Fruit fly (Drosophila melanogaster) whole organism: ENCODE results near the gene Kots.

Experiments
- CG8478 ChIP-seq: fragments of >200 bp; optimal IDR thresholded peaks from 2 replicates; lab custom pipeline; 2018; ENCODE audit warnings: inconsistent platforms
- Dll ChIP-seq: fragments of >200 bp; optimal IDR thresholded peaks from 2 replicates; lab custom pipeline; 2017
- EcR ChIP-seq, 2 experiments: fragments of >200 bp; optimal IDR thresholded peaks; 2 replicates each; lab custom pipeline; 2017; ENCODE audit warnings: missing biosample characterization in 2 of 2, missing genetic modification characterization in 2 of 2, missing genetic modification reagents in 2 of 2
- pan ChIP-seq: fragments of >200 bp; optimal IDR thresholded peaks from 2 replicates; lab custom pipeline; 2017
- psq ChIP-seq: fragments of >200 bp; optimal IDR thresholded peaks from 2 replicates; lab custom pipeline; 2017
- usp ChIP-seq: fragments of >200 bp; optimal IDR thresholded peaks from 2 replicates; lab custom pipeline; 2017; ENCODE audit warnings: missing biosample characterization, missing genetic modification characterization, mixed read lengths

Gene Kots

DNA sequence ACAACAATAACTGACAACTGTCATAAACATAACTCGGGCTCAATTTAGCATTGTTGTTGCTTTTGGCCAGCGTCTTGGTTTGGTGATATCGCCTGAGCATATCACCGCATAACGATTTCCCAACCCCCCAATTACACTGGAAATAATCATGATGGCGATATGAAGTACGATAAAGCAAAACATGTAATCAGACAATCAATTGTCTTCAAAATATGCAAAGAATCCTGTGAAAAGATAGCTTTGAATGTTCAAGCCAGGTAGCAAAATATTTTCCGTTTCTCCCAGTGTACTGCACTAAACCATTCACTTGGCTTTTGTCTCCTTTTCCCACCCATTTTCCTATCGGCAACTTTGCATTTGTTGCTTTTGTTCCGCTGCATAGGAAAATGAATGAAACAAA is 35.6 kb upstream of the Kots start:
- TF ChIP-seq pan (lab: Kevin White, UChicago) (no peak), Dll (lab: Kevin White, UChicago) (no peak), EcR (GFP tag; optimal IDR thresholded peaks at IDR 0.05; lab: Kevin White, UChicago) (no peak), psq (lab: Kevin White, UChicago) (no peak), usp (GFP tag; lab: Kevin White, UChicago) (no peak), CG8478 (no peak)

DNA sequence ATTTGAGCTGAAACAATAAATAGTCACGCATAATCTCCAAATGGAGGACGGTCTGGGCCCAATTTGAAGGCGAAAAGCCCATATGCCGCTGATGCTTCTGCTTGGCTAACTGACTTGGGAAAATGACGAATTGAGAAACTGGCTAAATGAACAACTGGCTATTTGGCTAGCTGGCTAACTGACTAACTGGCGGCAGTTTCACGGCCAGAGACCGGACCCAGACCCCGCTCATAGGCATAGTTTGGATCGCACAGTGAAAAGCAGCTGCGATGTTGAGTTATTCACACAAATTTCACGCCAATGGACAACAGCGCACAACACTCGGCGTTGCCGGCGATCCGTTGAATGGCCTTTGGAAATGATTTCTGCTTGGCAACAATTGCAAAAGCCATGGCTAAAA is 34.6 kb upstream of the Kots start:
- TF ChIP-seq usp (GFP tag; lab: Kevin White, UChicago) (no peak), Dll (lab: Kevin White, UChicago) (no peak)

- TF ChIP-seq EcR (GFP tag; optimal IDR thresholded peaks at IDR 0.05; lab: Kevin White, UChicago), result no peak
- TF ChIP-seq Dll (lab: Kevin White, UChicago), result no peak
- TF ChIP-seq usp (GFP tag; lab: Kevin White, UChicago), result no peak
- TF ChIP-seq pan (lab: Kevin White, UChicago), result no peak
- TF ChIP-seq psq (lab: Kevin White, UChicago), result no peak
- TF ChIP-seq CG8478, result no peak
Observed at dm6 chr3R:13998162-13998561, 34.2 kb upstream of the Kots start.

DNA sequence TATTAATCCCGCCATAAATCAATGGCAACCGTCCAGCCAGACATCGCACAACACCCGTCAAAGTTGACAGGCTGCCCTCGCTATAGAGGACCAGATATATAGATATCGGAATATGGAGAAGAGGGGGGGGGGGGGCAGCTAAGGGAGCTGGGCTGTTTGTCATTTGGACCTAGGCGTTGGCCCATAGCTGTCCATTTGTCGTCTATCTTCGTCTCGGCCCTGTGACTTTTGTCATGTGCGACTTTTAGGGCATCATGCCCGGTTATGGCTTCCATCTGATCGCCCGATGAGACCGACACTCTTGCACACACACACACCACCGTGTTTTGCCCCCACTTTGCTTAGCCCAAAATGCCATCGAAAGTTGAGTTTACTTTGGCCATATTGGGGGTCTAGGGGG is 33.8 kb upstream of the Kots start:
- no peak for TF ChIP-seq pan (lab: Kevin White, UChicago)
- no peak for TF ChIP-seq CG8478
- no peak for TF ChIP-seq Dll (lab: Kevin White, UChicago)
- TF ChIP-seq usp (GFP tag; lab: Kevin White, UChicago), result no peak
- TF ChIP-seq psq (lab: Kevin White, UChicago), result no peak
- TF ChIP-seq EcR (GFP tag; optimal IDR thresholded peaks at IDR 0.05; lab: Kevin White, UChicago), result no peak

dm6 chr3R:13995933-13996332 is 32.0 kb upstream of the Kots start:
- no peak for TF ChIP-seq usp (GFP tag; lab: Kevin White, UChicago)
- no peak for TF ChIP-seq psq (lab: Kevin White, UChicago)
- TF ChIP-seq CG8478, result no peak
- TF ChIP-seq pan (lab: Kevin White, UChicago), result no peak
- no peak for TF ChIP-seq Dll (lab: Kevin White, UChicago)
- TF ChIP-seq EcR (GFP tag; optimal IDR thresholded peaks at IDR 0.05; lab: Kevin White, UChicago), result no peak

DNA sequence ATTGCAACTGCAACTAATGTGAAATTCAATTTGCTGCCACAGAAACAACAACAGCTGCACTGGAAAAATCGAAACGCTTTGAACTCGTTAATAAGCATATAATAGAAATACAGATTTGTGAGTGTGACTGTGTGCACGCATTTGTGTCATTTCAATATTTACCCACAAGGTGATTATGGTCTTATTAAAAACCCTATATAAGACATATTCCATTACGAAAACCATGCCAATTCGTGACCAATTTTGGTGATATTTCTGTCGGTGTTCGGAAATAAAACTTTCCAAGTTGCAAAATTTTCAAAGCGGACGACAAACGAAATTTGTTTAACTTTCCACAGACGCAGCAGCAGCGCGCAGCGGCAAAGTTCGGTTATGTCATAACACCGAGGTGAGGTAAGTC is 31.5 kb upstream of the Kots start:
- no peak for TF ChIP-seq pan (lab: Kevin White, UChicago)
- no peak for TF ChIP-seq Dll (lab: Kevin White, UChicago)
- no peak for TF ChIP-seq psq (lab: Kevin White, UChicago)
- TF ChIP-seq usp (GFP tag; lab: Kevin White, UChicago), result no peak
- TF ChIP-seq CG8478, result no peak

- no peak for TF ChIP-seq CG8478
- TF ChIP-seq pan (lab: Kevin White, UChicago), result no peak
- TF ChIP-seq EcR (GFP tag; optimal IDR thresholded peaks at IDR 0.05; lab: Kevin White, UChicago), result no peak
Observed at dm6 chr3R:13992126-13992535, 28.2 kb upstream of the Kots start.

dm6 chr3R:13990109-13990508 is 26.1 kb upstream of the Kots start:
- TF ChIP-seq psq (lab: Kevin White, UChicago) (no peak), CG8478 (no peak), EcR (GFP tag; optimal IDR thresholded peaks at IDR 0.05; lab: Kevin White, UChicago) (no peak), usp (GFP tag; lab: Kevin White, UChicago) (no peak), Dll (lab: Kevin White, UChicago) (no peak), pan (lab: Kevin White, UChicago) (no peak)

DNA sequence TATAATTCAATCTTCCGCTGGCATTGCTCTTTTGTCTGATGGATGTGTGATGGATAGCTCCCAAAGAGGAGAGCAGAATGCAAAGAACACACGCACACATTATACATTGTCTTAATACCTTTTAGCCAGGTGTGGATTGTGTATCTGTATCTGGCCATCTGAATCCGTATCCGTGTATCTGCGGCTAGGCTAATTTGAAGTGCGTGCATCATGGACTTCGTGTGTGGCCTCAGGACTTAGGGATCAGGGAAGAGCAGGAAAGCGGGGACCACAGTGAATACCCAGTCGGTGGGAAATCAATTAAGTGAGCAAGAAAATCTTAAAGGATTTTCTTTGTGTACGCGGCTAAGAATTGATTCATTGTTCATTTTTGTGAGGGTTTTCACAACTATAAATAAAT is 25.5 kb upstream of the Kots start:
- no peak for TF ChIP-seq usp (GFP tag; lab: Kevin White, UChicago)
- no peak for TF ChIP-seq Dll (lab: Kevin White, UChicago)
- TF ChIP-seq CG8478, result no peak
- no peak for TF ChIP-seq EcR (GFP tag; optimal IDR thresholded peaks at IDR 0.05; lab: Kevin White, UChicago)
- TF ChIP-seq psq (lab: Kevin White, UChicago), result no peak
- TF ChIP-seq pan (lab: Kevin White, UChicago), result no peak

dm6 chr3R:13988923-13989436 is 25.0 kb upstream of the Kots start:
- TF ChIP-seq EcR (GFP tag; optimal IDR thresholded peaks at IDR 0.05; lab: Kevin White, UChicago) (no peak), Dll (lab: Kevin White, UChicago) (no peak), CG8478 (no peak), psq (lab: Kevin White, UChicago) (no peak), pan (lab: Kevin White, UChicago) (no peak), usp (GFP tag; lab: Kevin White, UChicago) (no peak)

DNA sequence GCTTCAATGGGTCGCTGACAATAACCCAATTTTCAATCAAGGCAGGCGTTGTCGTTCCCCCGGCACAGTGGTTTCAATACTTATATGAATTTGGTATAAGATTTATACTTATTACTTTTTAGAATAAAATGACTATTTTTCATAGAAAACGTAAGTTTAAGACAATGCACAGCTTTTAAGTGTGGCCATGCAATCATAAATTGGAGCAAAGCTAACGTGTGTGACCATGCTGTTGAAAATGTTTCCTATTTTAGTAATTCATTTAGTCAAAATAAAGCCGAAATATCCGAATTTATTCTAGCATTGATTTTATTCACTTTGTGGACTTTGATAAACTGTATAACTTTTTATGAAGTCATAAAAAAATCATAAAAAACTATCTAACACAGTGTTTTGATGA is 22.7 kb upstream of the Kots start:
- TF ChIP-seq EcR (GFP tag; optimal IDR thresholded peaks at IDR 0.05; lab: Kevin White, UChicago), result no peak

DNA sequence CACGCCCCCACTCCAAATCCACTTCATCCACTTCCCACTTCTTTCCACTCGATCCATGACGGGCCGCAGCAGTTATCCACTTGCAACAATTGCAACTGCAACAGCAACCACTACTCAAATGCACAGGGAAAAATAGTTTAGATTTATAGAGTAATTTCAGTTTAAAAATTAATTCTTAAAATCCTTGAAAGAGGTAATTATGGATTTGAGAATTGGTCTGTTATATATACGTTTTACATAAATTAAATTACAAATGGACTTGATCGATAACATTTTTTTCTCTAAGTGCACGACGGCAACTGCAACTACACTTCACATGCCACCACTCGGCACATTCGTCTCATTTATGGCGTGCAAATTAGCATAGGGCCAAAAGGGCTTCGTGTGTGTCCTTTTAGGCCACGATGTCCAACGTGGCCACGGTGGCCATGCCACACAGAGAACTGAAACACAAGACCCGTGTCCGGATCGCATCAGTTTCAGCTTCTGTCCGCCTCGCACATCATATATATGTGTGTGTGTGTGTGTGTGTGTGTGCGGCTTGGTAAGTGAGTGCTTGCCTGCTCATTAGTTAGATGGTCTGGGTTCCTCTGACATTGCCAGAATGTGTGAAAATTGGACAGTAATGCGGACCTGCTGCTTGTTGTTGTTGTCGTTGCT is 21.1 kb upstream of the Kots start:
- no peak for TF ChIP-seq Dll (lab: Kevin White, UChicago)
- TF ChIP-seq psq (lab: Kevin White, UChicago), result no peak
